Worm (Caenorhabditis elegans) whole organism, L2 larva: ENCODE results near the gene B0496.6.

Experiments
- alr-1 ChIP-seq: fragments of 150-350 bp; optimal IDR thresholded peaks from 2 replicates; lab custom pipeline; 2014; ENCODE audit warnings: missing biosample characterization, missing genetic modification characterization
- ama-1 ChIP-seq: fragments of 150-350 bp; optimal IDR thresholded peaks from 2 replicates; lab custom pipeline; 2018; ENCODE audit warnings: inconsistent platforms
- blmp-1 ChIP-seq: sonication (generic microtip); optimal IDR thresholded peaks from 2 replicates; lab custom pipeline; 2017; ENCODE audit warnings: missing genetic modification characterization, mild to moderate bottlenecking, missing compliant biosample characterization, antibody characterized with exemption, moderate library complexity; ENCODE audit not compliant: insufficient read depth
- lin-11 ChIP-seq: fragments of 150-350 bp; sonication (generic microtip); optimal IDR thresholded peaks from 2 replicates; lab custom pipeline; 2014; ENCODE audit warnings: missing biosample characterization, missing genetic modification characterization, inconsistent platforms, mixed read lengths
- lin-13 ChIP-seq: fragments of 150-350 bp; optimal IDR thresholded peaks from 2 replicates; lab custom pipeline; 2014; ENCODE audit warnings: missing biosample characterization, missing genetic modification reagents, missing genetic modification characterization
- mab-5 ChIP-seq: fragments of 150-350 bp; optimal IDR thresholded peaks from 2 replicates; lab custom pipeline; 2014; ENCODE audit warnings: missing biosample characterization, missing genetic modification characterization
- nhr-23 ChIP-seq: fragments of 150-350 bp; optimal IDR thresholded peaks from 2 replicates; lab custom pipeline; 2014; ENCODE audit warnings: missing biosample characterization, missing genetic modification reagents, missing genetic modification characterization
- nhr-25 ChIP-seq: fragments of 150-350 bp; sonication (generic microtip); optimal IDR thresholded peaks from 3 replicates; lab custom pipeline; 2014; ENCODE audit warnings: missing biosample characterization, missing genetic modification characterization
- nhr-6 ChIP-seq: fragments of 150-350 bp; optimal IDR thresholded peaks from 2 replicates; lab custom pipeline; 2014; ENCODE audit warnings: missing biosample characterization, missing genetic modification characterization
- snpc-4 ChIP-seq: fragments of 150-350 bp; optimal IDR thresholded peaks from 2 replicates; lab custom pipeline; 2014; ENCODE audit warnings: missing biosample characterization, missing genetic modification characterization
- unc-39 ChIP-seq: fragments of 150-350 bp; optimal IDR thresholded peaks from 2 replicates; lab custom pipeline; 2014; ENCODE audit warnings: missing biosample characterization, missing genetic modification characterization
- unc-62 ChIP-seq: fragments of 150-350 bp; optimal IDR thresholded peaks from 2 replicates; lab custom pipeline; 2014; ENCODE audit warnings: missing biosample characterization, missing genetic modification reagents, missing genetic modification characterization
- ztf-11 ChIP-seq: sonication (generic microtip); optimal IDR thresholded peaks from 2 replicates; lab custom pipeline; 2017; ENCODE audit warnings: missing biosample characterization, missing genetic modification characterization

DNA sequence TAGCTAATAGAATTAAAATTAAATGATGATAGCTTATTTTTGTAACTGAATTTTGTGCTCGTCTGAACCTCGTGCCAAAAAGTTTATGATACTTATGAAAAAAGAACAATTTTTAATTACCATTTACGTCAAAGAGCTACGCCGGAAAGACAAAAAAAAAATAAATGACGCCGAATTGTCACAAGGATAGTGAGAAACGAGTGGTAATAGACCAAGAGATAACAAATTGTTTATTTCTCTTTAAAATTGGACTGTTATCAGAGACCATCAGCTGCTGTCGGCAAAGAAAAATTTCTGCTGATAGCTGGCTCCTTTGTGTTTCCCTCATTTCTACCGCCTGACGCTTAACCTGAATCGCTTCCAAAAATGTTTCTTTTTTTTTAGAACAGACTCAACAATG is 25.2 kb upstream of the B0496.6 start, which contains the start of gene pitr-1:
- no peak for TF ChIP-seq unc-62 (GFP tag; lab: Kevin White, UChicago)
- no peak for TF ChIP-seq nhr-25 (tag; lab: Kevin White, UChicago)
- no peak for TF ChIP-seq snpc-4
- no peak for TF ChIP-seq mab-5 (tag; lab: Kevin White, UChicago)
- no peak for TF ChIP-seq ama-1 (lab: Kevin White, UChicago)
- no peak for TF ChIP-seq blmp-1 (tag; lab: Kevin White, UChicago)
- no peak for TF ChIP-seq alr-1 (tag; lab: Kevin White, UChicago)
- TF ChIP-seq lin-13 (GFP tag; lab: Kevin White, UChicago): no peak
- TF ChIP-seq lin-11 (tag; lab: Kevin White, UChicago): no peak
- no peak for TF ChIP-seq nhr-23 (tag; lab: Kevin White, UChicago)
- no peak for TF ChIP-seq unc-39 (tag; lab: Kevin White, UChicago)
- no peak for TF ChIP-seq ztf-11 (tag; lab: Kevin White, UChicago)
- TF ChIP-seq nhr-6 (tag; lab: Kevin White, UChicago): no peak
